Worm (Caenorhabditis elegans): ENCODE results near the gene T19C9.8.

DNA sequence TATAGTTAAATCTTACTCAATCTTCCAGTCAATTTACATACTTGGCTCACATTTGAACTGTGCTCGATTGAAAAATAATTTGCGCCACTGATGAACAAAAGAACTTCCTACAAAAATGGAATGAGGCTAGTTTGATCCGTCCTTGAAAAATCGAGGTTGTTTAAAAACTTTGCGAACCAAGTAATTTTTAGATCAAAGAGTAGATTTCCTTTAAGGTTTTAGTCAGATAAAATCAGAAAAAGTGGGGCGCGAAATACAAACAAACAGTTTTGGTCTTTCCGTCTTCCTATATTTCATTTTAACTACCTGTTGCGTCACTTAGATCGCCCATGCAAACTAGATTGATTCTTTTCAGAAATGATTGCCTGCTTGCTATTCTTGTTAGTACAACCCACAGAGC is 37.0 kb upstream of the T19C9.8 start, which contains the start of gene Y68A4A.10:
- TF ChIP-seq flt-1 (GFP tag; IDR thresholded peaks at IDR 0.05) (no peak), F13C5.2 (tag; optimal IDR thresholded peaks at IDR 0.05) (no peak), ama-1 (optimal IDR thresholded peaks at IDR 0.05) (no peak)

Measured in whole organism, early embryonic.